Worm (Caenorhabditis elegans) whole organism, L1 larva: ENCODE results near the gene sqv-1.

Experiments used
- C04F5.9 ChIP-seq: sonication (generic microtip); optimal IDR thresholded peaks from 2 replicates; lab custom pipeline; 2016; ENCODE audit warnings: missing genetic modification characterization, missing compliant biosample characterization
- C16A3.4 ChIP-seq: fragments of 150-350 bp; optimal IDR thresholded peaks from 2 replicates; lab custom pipeline; 2014; ENCODE audit warnings: missing biosample characterization, missing genetic modification characterization
- F16B12.6 ChIP-seq: fragments of 150-350 bp; optimal IDR thresholded peaks from 2 replicates; lab custom pipeline; 2014; ENCODE audit warnings: missing biosample characterization, missing genetic modification characterization
- aha-1 ChIP-seq: fragments of 150-350 bp; optimal IDR thresholded peaks from 2 replicates; lab custom pipeline; 2014; ENCODE audit warnings: missing biosample characterization, missing genetic modification characterization
- blmp-1 ChIP-seq: fragments of 150-350 bp; optimal IDR thresholded peaks from 2 replicates; lab custom pipeline; 2014; ENCODE audit warnings: missing biosample characterization, missing genetic modification characterization
- ceh-63 ChIP-seq: fragments of 200-800 bp; sonication (Bioruptor generic); optimal IDR thresholded peaks from 2 replicates; lab custom pipeline; 2018; ENCODE audit warnings: mild to moderate bottlenecking, missing genetic modification characterization, missing compliant biosample characterization
- ceh-82 ChIP-seq, 3 experiments: fragments of 150-350 bp in 1 of 3; sonication (generic microtip) in 2 of 3; optimal IDR thresholded peaks; 2 replicates each; lab custom pipeline; 2014 to 2017; ENCODE audit warnings: missing biosample characterization in 3 of 3, missing genetic modification characterization in 3 of 3
- ceh-90 ChIP-seq: sonication (generic microtip); optimal IDR thresholded peaks from 2 replicates; lab custom pipeline; 2016; ENCODE audit warnings: missing genetic modification characterization, missing compliant biosample characterization
- efl-1 ChIP-seq, 4 experiments: fragments of 150-350 bp; optimal IDR thresholded peaks in 3 of 4; peaks in 1 of 4; 1 replicate in 1 of 4; 2 replicates in 3 of 4; lab custom pipeline; 2014; ENCODE audit warnings: missing biosample characterization in 2 of 4, missing genetic modification characterization in 2 of 4, missing genetic modification reagents in 2 of 4
- efl-3 ChIP-seq: fragments of 200-800 bp; sonication (Bioruptor generic); optimal IDR thresholded peaks from 2 replicates; lab custom pipeline; 2018; ENCODE audit warnings: mild to moderate bottlenecking, missing genetic modification characterization, missing compliant biosample characterization
- egl-13 ChIP-seq: sonication (generic microtip); optimal IDR thresholded peaks from 2 replicates; lab custom pipeline; 2016; ENCODE audit warnings: missing genotype, missing genetic modification reagents, missing genetic modification characterization, missing compliant biosample characterization
- elt-3 ChIP-seq, 6 experiments: fragments of 150-350 bp in 1 of 6; sonication (generic microtip); optimal IDR thresholded peaks; 2 replicates each; lab custom pipeline; 2017 to 2018; ENCODE audit warnings: missing biosample characterization in 6 of 6, missing genetic modification characterization in 6 of 6, inconsistent platforms in 1 of 6
- fkh-10 ChIP-seq: sonication (generic microtip); optimal IDR thresholded peaks from 2 replicates; lab custom pipeline; 2017; ENCODE audit warnings: missing biosample characterization, missing genetic modification reagents, missing genetic modification characterization
- hpl-2 ChIP-seq: fragments of 150-350 bp; optimal IDR thresholded peaks from 2 replicates; lab custom pipeline; 2014; ENCODE audit warnings: missing biosample characterization, missing genetic modification reagents, missing genetic modification characterization
- irx-1 ChIP-seq: sonication (generic microtip); optimal IDR thresholded peaks from 2 replicates; lab custom pipeline; 2016; ENCODE audit warnings: missing genetic modification characterization, missing compliant biosample characterization
- isw-1 ChIP-seq: fragments of 200-800 bp; sonication (Bioruptor generic); IDR thresholded peaks from 2 replicates; pipeline ENCODE4 v1.3.6; 2022; ENCODE audit warnings: missing genetic modification characterization, missing compliant biosample characterization
- lin-13 ChIP-seq: fragments of 150-350 bp; optimal IDR thresholded peaks from 2 replicates; lab custom pipeline; 2014; ENCODE audit warnings: missing biosample characterization, missing genetic modification reagents, missing genetic modification characterization
- lin-14 ChIP-seq: fragments of 200-800 bp; sonication (Bioruptor generic); optimal IDR thresholded peaks from 2 replicates; lab custom pipeline; 2018; ENCODE audit warnings: mild to moderate bottlenecking, missing genetic modification characterization, moderate library complexity, missing compliant biosample characterization
- lin-15B ChIP-seq: fragments of 150-350 bp; sonication (generic microtip); optimal IDR thresholded peaks from 3 replicates; lab custom pipeline; 2014; ENCODE audit warnings: missing biosample characterization, missing genetic modification characterization
- lin-35 ChIP-seq, 2 experiments: fragments of 150-350 bp; optimal IDR thresholded peaks; 2 replicates each; lab custom pipeline; 2014; ENCODE audit warnings: missing biosample characterization in 2 of 2, missing genetic modification characterization in 2 of 2, missing genetic modification reagents in 2 of 2
- lsy-2 ChIP-seq, 2 experiments: fragments of 150-350 bp; optimal IDR thresholded peaks; 2 replicates each; lab custom pipeline; 2014; ENCODE audit warnings: missing biosample characterization in 2 of 2, missing genetic modification characterization in 2 of 2
- mab-9 ChIP-seq: fragments of 200-800 bp; sonication (Bioruptor generic); IDR thresholded peaks from 2 replicates; pipeline ENCODE4 v1.3.6; 2022; ENCODE audit warnings: missing genetic modification reagents, missing genetic modification characterization, missing compliant biosample characterization
- mdl-1 ChIP-seq, 2 experiments: fragments of 150-350 bp; optimal IDR thresholded peaks; 2 replicates each; lab custom pipeline; 2014 to 2017; ENCODE audit warnings: missing biosample characterization in 2 of 2, missing genetic modification characterization in 2 of 2, inconsistent platforms in 1 of 2
- mef-2 ChIP-seq: fragments of 150-350 bp; optimal IDR thresholded peaks from 2 replicates; lab custom pipeline; 2014; ENCODE audit warnings: missing biosample characterization, missing genetic modification characterization
- nhr-11 ChIP-seq: fragments of 150-350 bp; optimal IDR thresholded peaks from 2 replicates; lab custom pipeline; 2014; ENCODE audit warnings: missing biosample characterization, missing genetic modification characterization
- nhr-19 ChIP-seq: fragments of 200-800 bp; sonication (Bioruptor generic); conservative IDR thresholded peaks from 2 replicates; pipeline ENCODE4 v1.3.6; 2022; ENCODE audit warnings: missing genetic modification characterization, missing compliant biosample characterization
- nhr-28 ChIP-seq: fragments of 150-350 bp; optimal IDR thresholded peaks from 2 replicates; lab custom pipeline; 2014; ENCODE audit warnings: missing biosample characterization, missing genetic modification characterization
- nhr-47 ChIP-seq: sonication (generic microtip); optimal IDR thresholded peaks from 2 replicates; lab custom pipeline; 2016; ENCODE audit warnings: mild to moderate bottlenecking, missing genetic modification characterization, moderate library complexity, missing compliant biosample characterization
- nhr-71 ChIP-seq: sonication (generic microtip); optimal IDR thresholded peaks from 2 replicates; lab custom pipeline; 2016; ENCODE audit warnings: mild to moderate bottlenecking, missing genetic modification characterization, moderate library complexity, missing compliant biosample characterization
- nhr-77 ChIP-seq: fragments of 150-350 bp; optimal IDR thresholded peaks from 2 replicates; lab custom pipeline; 2014; ENCODE audit warnings: missing biosample characterization, missing genetic modification characterization
- nhr-84 ChIP-seq: sonication (generic microtip); optimal IDR thresholded peaks from 2 replicates; lab custom pipeline; 2017; ENCODE audit warnings: missing biosample characterization, missing genetic modification characterization
- nhr-85 ChIP-seq: sonication (generic microtip); peaks from one replicate; lab custom pipeline; 2016; ENCODE audit warnings: missing genetic modification characterization, inconsistent platforms, missing compliant biosample characterization
- nhr-90 ChIP-seq: sonication (generic microtip); optimal IDR thresholded peaks from 2 replicates; lab custom pipeline; 2016; ENCODE audit warnings: mild to moderate bottlenecking, missing genetic modification characterization, missing compliant biosample characterization; ENCODE audit not compliant: poor library complexity
- pag-3 ChIP-seq: sonication (generic microtip); optimal IDR thresholded peaks from 2 replicates; lab custom pipeline; 2017; ENCODE audit warnings: missing genetic modification characterization, mild to moderate bottlenecking, missing compliant biosample characterization, antibody characterized with exemption, borderline replicate concordance; ENCODE audit not compliant: insufficient read depth
- pax-3 ChIP-seq: fragments of 200-800 bp; sonication (Bioruptor generic); optimal IDR thresholded peaks from 2 replicates; lab custom pipeline; 2018; ENCODE audit warnings: mild to moderate bottlenecking, missing genetic modification characterization, moderate library complexity, missing compliant biosample characterization
- rnt-1 ChIP-seq: sonication (generic microtip); optimal IDR thresholded peaks from 2 replicates; lab custom pipeline; 2016; ENCODE audit warnings: mild to moderate bottlenecking, missing genetic modification characterization, moderate library complexity, missing compliant biosample characterization
- skn-1 ChIP-seq: fragments of 150-350 bp; optimal IDR thresholded peaks from 2 replicates; lab custom pipeline; 2014; ENCODE audit warnings: missing biosample characterization, missing genetic modification characterization
- snpc-4 ChIP-seq: fragments of 150-350 bp; optimal IDR thresholded peaks from 2 replicates; lab custom pipeline; 2014; ENCODE audit warnings: missing biosample characterization, missing genetic modification characterization
- snu-23 ChIP-seq: sonication (generic microtip); optimal IDR thresholded peaks from 2 replicates; lab custom pipeline; 2016; ENCODE audit warnings: missing genetic modification characterization, missing compliant biosample characterization
- sup-37 ChIP-seq: fragments of 200-800 bp; sonication (Bioruptor generic); optimal IDR thresholded peaks from 2 replicates; lab custom pipeline; 2018; ENCODE audit warnings: mild to moderate bottlenecking, missing genetic modification characterization, missing compliant biosample characterization
- swsn-7 ChIP-seq: sonication (generic microtip); optimal IDR thresholded peaks from 2 replicates; lab custom pipeline; 2016; ENCODE audit warnings: missing genetic modification characterization, missing compliant biosample characterization
- tbx-2 ChIP-seq: sonication (generic microtip); optimal IDR thresholded peaks from 2 replicates; lab custom pipeline; 2016; ENCODE audit warnings: missing genetic modification characterization, missing compliant biosample characterization
- tlp-1 ChIP-seq: fragments of 150-350 bp; optimal IDR thresholded peaks from 2 replicates; lab custom pipeline; 2014; ENCODE audit warnings: missing biosample characterization, missing genetic modification characterization
- unc-130 ChIP-seq: fragments of 150-350 bp; optimal IDR thresholded peaks from 2 replicates; lab custom pipeline; 2017; ENCODE audit warnings: missing biosample characterization, missing genetic modification characterization, inconsistent platforms
- unc-30 ChIP-seq: sonication (generic microtip); optimal IDR thresholded peaks from 2 replicates; lab custom pipeline; 2017; ENCODE audit warnings: missing biosample characterization, missing genetic modification characterization
- unc-86 ChIP-seq: sonication (generic microtip); optimal IDR thresholded peaks from 2 replicates; lab custom pipeline; 2016; ENCODE audit warnings: missing genetic modification characterization, missing compliant biosample characterization
- vab-15 ChIP-seq: sonication (generic microtip); optimal IDR thresholded peaks from 2 replicates; lab custom pipeline; 2017; ENCODE audit warnings: missing genotype, mild to moderate bottlenecking, missing genetic modification characterization, missing compliant biosample characterization
- ztf-11 ChIP-seq, 2 experiments: sonication (generic microtip); optimal IDR thresholded peaks; 2 replicates each; lab custom pipeline; 2016 to 2017; ENCODE audit warnings: missing genetic modification characterization in 2 of 2, missing biosample characterization in 1 of 2, missing compliant biosample characterization in 1 of 2
- ztf-4 ChIP-seq: fragments of 150-350 bp; optimal IDR thresholded peaks from 2 replicates; lab custom pipeline; 2014; ENCODE audit warnings: missing biosample characterization, missing genetic modification characterization

sqv-1 gene

ce11 chrIV:8367887-8368286 is 7.0 kb downstream of the sqv-1 start:
- no peak for TF ChIP-seq vab-15 (tag; lab: Kevin White, UChicago)
- no peak for TF ChIP-seq C04F5.9 (tag; lab: Kevin White, UChicago)
- no peak for TF ChIP-seq lsy-2 (tag; optimal IDR thresholded peaks at IDR 0.05; lab: Kevin White, UChicago)
- no peak for TF ChIP-seq mef-2
- no peak for TF ChIP-seq snpc-4 (tag; lab: Kevin White, UChicago)
- TF ChIP-seq elt-3 (tag; optimal IDR thresholded peaks at IDR 0.05; lab: Kevin White, UChicago): no peak
- TF ChIP-seq swsn-7 (tag; lab: Kevin White, UChicago): no peak
- no peak for TF ChIP-seq nhr-71 (tag; lab: Kevin White, UChicago)
- TF ChIP-seq fkh-10: no peak
- no peak for TF ChIP-seq ceh-82 (tag; optimal IDR thresholded peaks at IDR 0.05; lab: Kevin White, UChicago)

ce11 chrIV:8369135-8369534 is 8.2 kb downstream of the sqv-1 start, which contains the start of gene D2096.6:
TSS of gene D2096.6 (minus strand) at chrIV:8369235.
- TF ChIP-seq nhr-71 (tag; lab: Kevin White, UChicago) (no peak), mab-9 (GFP tag; lab: Robert Waterston, UW) (no peak), pax-3 (no peak), mef-2 (no peak), irx-1 (no peak), tbx-2 (tag; lab: Kevin White, UChicago) (no peak), lin-14 (no peak), nhr-11 (tag; lab: Kevin White, UChicago) (no peak), tlp-1 (tag; lab: Kevin White, UChicago) (no peak), hpl-2 (GFP tag; lab: Kevin White, UChicago) (no peak), nhr-28 (no peak), mdl-1 (tag; optimal IDR thresholded peaks at IDR 0.05; lab: Kevin White, UChicago) (no peak), sup-37 (GFP tag; lab: Kevin White, UChicago) (no peak), ztf-11 (tag; optimal IDR thresholded peaks at IDR 0.05; lab: Kevin White, UChicago) (no peak), pag-3 (tag; lab: Kevin White, UChicago) (no peak), unc-30 (tag; lab: Kevin White, UChicago) (no peak), nhr-19 (GFP tag; lab: Robert Waterston, UW) (no peak), ceh-63 (GFP tag; lab: Kevin White, UChicago) (no peak)

ce11 chrIV:8375381-8375780 is 14.5 kb downstream of the sqv-1 start:
- peak; percentile 44 for TF ChIP-seq blmp-1 (tag; lab: Kevin White, UChicago)
- TF ChIP-seq lin-13: peak; percentile 80
- peak; percentile 20 for TF ChIP-seq F16B12.6 (tag; lab: Kevin White, UChicago)
- peak; percentile 76 for TF ChIP-seq tbx-2 (tag; lab: Kevin White, UChicago)
- TF ChIP-seq ceh-63 (GFP tag; lab: Kevin White, UChicago): peak; percentile 37
- no peak for TF ChIP-seq nhr-84 (tag; lab: Kevin White, UChicago)
- peak; percentile 32 for TF ChIP-seq lin-15B (tag; lab: Kevin White, UChicago)
- TF ChIP-seq snpc-4 (tag; lab: Kevin White, UChicago): peak; percentile 51
- TF ChIP-seq elt-3 (tag; optimal IDR thresholded peaks at IDR 0.05; lab: Kevin White, UChicago): peak in 2 of 6 experiments; percentile 52 to 55
- TF ChIP-seq unc-130 (tag; lab: Kevin White, UChicago): peak; percentile 62
- peak; percentile 76 for TF ChIP-seq irx-1
- TF ChIP-seq nhr-77 (tag; lab: Kevin White, UChicago): peak; percentile 83
- TF ChIP-seq C16A3.4: peak; percentile 87
- peak; percentile 78 to 88 for TF ChIP-seq lin-35 (GFP tag; optimal IDR thresholded peaks at IDR 0.05; lab: Kevin White, UChicago)
- peak; percentile 91 for TF ChIP-seq nhr-71 (tag; lab: Kevin White, UChicago)
- TF ChIP-seq skn-1 (tag; lab: Kevin White, UChicago): peak; percentile 67
- peak; percentile 48 for TF ChIP-seq isw-1 (GFP tag; lab: Robert Waterston, UW)
- TF ChIP-seq nhr-19 (GFP tag; lab: Robert Waterston, UW): peak; percentile 82
- TF ChIP-seq rnt-1 (tag; lab: Kevin White, UChicago): peak; percentile 82
- no peak for TF ChIP-seq aha-1 (tag; lab: Kevin White, UChicago)
- no peak for TF ChIP-seq efl-3 (GFP tag; lab: Kevin White, UChicago)
- TF ChIP-seq nhr-47 (tag; lab: Kevin White, UChicago): peak; percentile 85
- TF ChIP-seq ztf-4: peak; percentile 53
- TF ChIP-seq efl-1 (optimal IDR thresholded peaks at IDR 0.05; lab: Kevin White, UChicago): peak; percentile 63 to 75
- peak; percentile 56 to 93 for TF ChIP-seq efl-1 (GFP tag; optimal IDR thresholded peaks at IDR 0.05 in 1 of 2; lab: Kevin White, UChicago)
- peak; percentile 87 for TF ChIP-seq nhr-90 (tag; lab: Kevin White, UChicago)
- peak; percentile 25 for TF ChIP-seq unc-86 (tag; lab: Kevin White, UChicago)
- TF ChIP-seq tlp-1 (tag; lab: Kevin White, UChicago): no peak
- TF ChIP-seq ceh-90: no peak
- peak; percentile 81 for TF ChIP-seq nhr-85 (tag; lab: Kevin White, UChicago)
- peak; percentile 95 for TF ChIP-seq snu-23
- TF ChIP-seq egl-13 (tag; lab: Kevin White, UChicago): peak; percentile 55
